Worm (Caenorhabditis elegans): ENCODE data around the gene C53A3.3.
A peak's percentile ranks its signal among the peaks of the same experiment; 100 is the strongest.

The C53A3.3 gene

ce11 chrV:5769500-5769899 lies 13.2 kb downstream of the C53A3.3 start:
- peak; percentile 44 for TF ChIP-seq nhr-80 (tag; optimal IDR thresholded peaks at IDR 0.05)
- TF ChIP-seq nfyb-1 (GFP tag; IDR thresholded peaks at IDR 0.05): no peak

- TF ChIP-seq lag-1 (GFP tag; IDR thresholded peaks at IDR 0.05) (no peak), F52B5.7 (tag; optimal IDR thresholded peaks at IDR 0.05) (no peak), hlh-12 (tag; optimal IDR thresholded peaks at IDR 0.05) (no peak), snpc-1.3 (tag; optimal IDR thresholded peaks at IDR 0.05; ENCODE audit: insufficient read depth) (no peak), ZK185.1 (tag; optimal IDR thresholded peaks at IDR 0.05; ENCODE audit: poor library complexity, severe bottlenecking) (no peak), gei-17 (GFP tag; optimal IDR thresholded peaks at IDR 0.05) (no peak), K12H6.12 (tag; optimal IDR thresholded peaks at IDR 0.05) (no peak), C06A6.2 (GFP tag; conservative IDR thresholded peaks at IDR 0.05) (no peak), nfyb-1 (GFP tag; IDR thresholded peaks at IDR 0.05) (no peak)
These were observed 13.7 kb downstream of the C53A3.3 start for ce11 chrV:5769999-5770398.

- TF ChIP-seq madf-3 (GFP tag; IDR thresholded peaks at IDR 0.05): 0 out of 2 replicates have a peak, but pooled peaks have one; percentile 24
- TF ChIP-seq ama-1 (optimal IDR thresholded peaks at IDR 0.05): peak; percentile 27
- TF ChIP-seq ama-1 (GFP tag; optimal IDR thresholded peaks at IDR 0.05): no peak
- no peak for TF ChIP-seq snpc-1.3 (tag; optimal IDR thresholded peaks at IDR 0.05; ENCODE audit: insufficient read depth)
These were observed 15.3 kb downstream of the C53A3.3 start, which contains the start of gene F44E7.3 for ce11 chrV:5771627-5772026. Gene F44E7.3, plus strand, starts transcription at chrV:5771945.

ce11 chrV:5772503-5772902 lies 16.2 kb downstream of the C53A3.3 start:
- TF ChIP-seq hsf-1 (GFP tag; IDR thresholded peaks at IDR 0.05): 0 out of 2 replicates have a peak, but pooled peaks have one; percentile 9
- no peak for TF ChIP-seq snpc-4 (GFP tag; optimal IDR thresholded peaks at IDR 0.05)
- no peak for TF ChIP-seq snpc-4 (tag; optimal IDR thresholded peaks at IDR 0.05)
- no peak for TF ChIP-seq repo-1 (tag; optimal IDR thresholded peaks at IDR 0.05)
- no peak for TF ChIP-seq bed-2 (GFP tag; IDR thresholded peaks at IDR 0.05)
- no peak for TF ChIP-seq ekl-4 (GFP tag; IDR thresholded peaks at IDR 0.05)
- TF ChIP-seq lir-1 (GFP tag; conservative IDR thresholded peaks at IDR 0.05): no peak
- no peak for TF ChIP-seq dpl-1 (GFP tag; optimal IDR thresholded peaks at IDR 0.05)
- TF ChIP-seq F49E8.2 (tag; optimal IDR thresholded peaks at IDR 0.05; ENCODE audit: insufficient read depth): peak; percentile 38
- TF ChIP-seq dpff-1 (tag; optimal IDR thresholded peaks at IDR 0.05): no peak
- no peak for TF ChIP-seq ztf-18 (tag; optimal IDR thresholded peaks at IDR 0.05)
- TF ChIP-seq nfyb-1 (GFP tag; IDR thresholded peaks at IDR 0.05): no peak
- no peak for TF ChIP-seq unc-62 (GFP tag; optimal IDR thresholded peaks at IDR 0.05)
- TF ChIP-seq xnd-1 (tag; optimal IDR thresholded peaks at IDR 0.05): no peak
- no peak for TF ChIP-seq sptf-2 (GFP tag; optimal IDR thresholded peaks at IDR 0.05)
- no peak for TF ChIP-seq sea-2 (GFP tag; IDR thresholded peaks at IDR 0.05)
- TF ChIP-seq ccch-3 (GFP tag; optimal IDR thresholded peaks at IDR 0.05): no peak
- TF ChIP-seq madf-8 (GFP tag; conservative IDR thresholded peaks at IDR 0.05): no peak
- no peak for TF ChIP-seq cebp-2 (GFP tag; IDR thresholded peaks at IDR 0.05)
- TF ChIP-seq him-1 (tag; optimal IDR thresholded peaks at IDR 0.05): peak; percentile 61
- no peak for TF ChIP-seq nfya-1 (tag; optimal IDR thresholded peaks at IDR 0.05; ENCODE audit: borderline replicate concordance, insufficient read depth)
- TF ChIP-seq ceh-100 (GFP tag; IDR thresholded peaks at IDR 0.05): no peak
- TF ChIP-seq ama-1 (optimal IDR thresholded peaks at IDR 0.05): no peak
- peak in 1 of 2 experiments; percentile 11 for TF ChIP-seq ama-1 (GFP tag; optimal IDR thresholded peaks at IDR 0.05)
- TF ChIP-seq hrde-1 (tag; optimal IDR thresholded peaks at IDR 0.05; ENCODE audit: borderline replicate concordance): peak; percentile 57
- no peak for TF ChIP-seq lin-35 (GFP tag; optimal IDR thresholded peaks at IDR 0.05)
- TF ChIP-seq madf-3 (GFP tag; IDR thresholded peaks at IDR 0.05): no peak
- TF ChIP-seq zim-3 (tag; optimal IDR thresholded peaks at IDR 0.05): no peak
- TF ChIP-seq bed-1 (GFP tag; IDR thresholded peaks at IDR 0.05): no peak
- no peak for TF ChIP-seq T07F8.4 (tag; optimal IDR thresholded peaks at IDR 0.05)
- TF ChIP-seq madf-6 (GFP tag; IDR thresholded peaks at IDR 0.05): peak; percentile 45; the same call in 1 of the 2 replicates

Measured in whole organism, young adult.